Worm (Caenorhabditis elegans) whole organism, late embryonic: ENCODE data around the gene C03H5.3.

Experiments
- F13H6.1 ChIP-seq: sonication (generic microtip); optimal IDR thresholded peaks from 2 replicates; lab custom pipeline; 2016; ENCODE audit warnings: missing genetic modification characterization, missing compliant biosample characterization
- ahr-1 ChIP-seq: sonication (generic microtip); optimal IDR thresholded peaks from 2 replicates; lab custom pipeline; 2016; ENCODE audit warnings: missing genetic modification characterization, missing compliant biosample characterization
- dve-1 ChIP-seq: sonication (generic microtip); optimal IDR thresholded peaks from 2 replicates; lab custom pipeline; 2017; ENCODE audit warnings: antibody characterized with exemption, mild to moderate bottlenecking, missing genetic modification characterization, missing compliant biosample characterization
- elt-2 ChIP-seq: sonication (generic microtip); optimal IDR thresholded peaks from 2 replicates; lab custom pipeline; 2016; ENCODE audit warnings: missing genetic modification reagents, missing genetic modification characterization, missing compliant biosample characterization
- ets-4 ChIP-seq: sonication (generic microtip); optimal IDR thresholded peaks from 2 replicates; lab custom pipeline; 2016; ENCODE audit warnings: missing genetic modification characterization, missing compliant biosample characterization
- pha-4 ChIP-seq: fragments of 150-350 bp; optimal IDR thresholded peaks from 2 replicates; lab custom pipeline; 2018; ENCODE audit warnings: missing biosample characterization, missing genetic modification reagents, missing genetic modification characterization

- TF ChIP-seq ahr-1 (tag; lab: Kevin White, UChicago) (no peak), dve-1 (tag; lab: Kevin White, UChicago) (no peak), ets-4 (tag; lab: Kevin White, UChicago) (no peak), F13H6.1 (tag; lab: Kevin White, UChicago) (no peak), pha-4 (tag; lab: Kevin White, UChicago) (no peak), elt-2 (tag; lab: Kevin White, UChicago) (no peak)
Measured at ce11 chrII:370394-370793, 15.5 kb upstream of the C03H5.3 start.
